Worm (Caenorhabditis elegans): ENCODE measurements around the gene Y57G11C.5.

The Y57G11C.5 gene

DNA sequence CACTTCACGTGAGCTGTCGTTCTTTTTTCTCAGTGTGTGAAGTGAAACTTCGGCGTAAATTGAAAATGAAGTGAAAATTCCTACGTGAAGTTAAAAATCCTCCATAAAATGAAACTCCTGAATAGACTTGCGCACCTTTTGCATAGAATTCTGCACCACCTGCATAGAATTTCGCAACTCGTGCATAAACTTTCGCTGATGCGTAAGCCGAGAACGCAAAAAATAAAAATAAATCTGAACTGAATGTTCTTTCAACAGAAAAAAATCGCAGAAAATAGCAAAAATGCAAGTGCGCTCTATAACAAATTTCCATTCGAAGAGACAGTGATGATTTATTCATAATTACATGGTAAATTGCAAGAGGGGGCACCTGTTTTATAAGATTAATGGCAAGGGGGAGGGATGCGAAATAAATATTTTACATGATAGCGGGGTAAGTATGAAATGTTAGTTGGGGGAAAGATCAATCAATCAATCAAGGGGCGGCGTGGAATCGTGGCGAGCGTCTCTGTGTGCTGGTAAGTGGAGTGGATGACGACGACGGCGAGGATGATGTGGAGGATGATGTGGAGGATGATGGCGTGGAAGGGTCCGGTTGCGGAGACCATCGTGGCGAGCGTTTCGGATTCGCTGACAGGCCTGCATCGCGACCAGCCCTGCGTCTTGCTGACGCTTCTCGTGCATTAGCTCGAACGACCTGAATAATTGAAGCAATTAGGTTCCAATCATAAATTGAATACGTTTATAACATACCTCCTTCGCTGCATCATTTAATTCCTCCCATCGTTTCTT lies 8.2 kb upstream of the Y57G11C.5 start, which contains the start of gene Y57G11C.36:
Gene Y57G11C.36, minus strand, starts transcription at position 502 of the 792 bp plus-strand sequence.
- no peak for TF ChIP-seq sem-2 (GFP tag; optimal IDR thresholded peaks at IDR 0.05)
- no peak for TF ChIP-seq mep-1 (tag; optimal IDR thresholded peaks at IDR 0.05)
- TF ChIP-seq sptf-1 (tag; optimal IDR thresholded peaks at IDR 0.05), result no peak
- TF ChIP-seq bed-3 (GFP tag; optimal IDR thresholded peaks at IDR 0.05), result no peak
- no peak for TF ChIP-seq nhr-2 (tag; optimal IDR thresholded peaks at IDR 0.05)
- no peak for TF ChIP-seq flh-1 (GFP tag; optimal IDR thresholded peaks at IDR 0.05)
- no peak for TF ChIP-seq elt-3 (tag; optimal IDR thresholded peaks at IDR 0.05)
- TF ChIP-seq mab-5 (tag; optimal IDR thresholded peaks at IDR 0.05), result no peak
- TF ChIP-seq unc-39 (tag; optimal IDR thresholded peaks at IDR 0.05), result no peak

DNA sequence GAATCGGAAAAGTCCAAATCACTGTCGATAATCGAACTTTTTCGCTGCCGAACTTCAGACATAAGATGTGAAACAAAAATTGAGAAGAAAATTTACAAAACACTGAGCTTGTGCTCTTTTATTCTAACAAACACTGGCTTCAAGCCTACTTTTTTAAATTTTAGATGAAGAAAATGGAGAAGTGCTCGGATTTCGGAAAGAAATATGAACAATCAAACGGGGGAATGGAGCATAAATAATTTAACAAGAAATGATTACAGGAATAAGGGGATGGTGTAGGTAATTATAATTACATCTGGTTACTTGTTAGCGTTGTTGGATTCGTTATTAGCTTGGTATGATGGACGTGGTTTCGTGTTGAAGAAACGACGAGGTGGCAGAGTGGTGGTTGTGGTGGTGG lies 6.1 kb upstream of the Y57G11C.5 start, which contains the start of gene degl-1:
Gene degl-1, minus strand, starts transcription at position 101 of the 400 bp plus-strand sequence.
- TF ChIP-seq drap-1 (GFP tag; optimal IDR thresholded peaks at IDR 0.05) (no peak), mep-1 (tag; optimal IDR thresholded peaks at IDR 0.05) (no peak), bed-3 (GFP tag; optimal IDR thresholded peaks at IDR 0.05) (no peak), unc-39 (tag; optimal IDR thresholded peaks at IDR 0.05) (no peak), mls-2 (tag; optimal IDR thresholded peaks at IDR 0.05) (no peak), ceh-39 (tag; optimal IDR thresholded peaks at IDR 0.05) (no peak), lin-13 (tag; optimal IDR thresholded peaks at IDR 0.05) (no peak), nhr-76 (tag; optimal IDR thresholded peaks at IDR 0.05) (no peak), nhr-28 (tag; optimal IDR thresholded peaks at IDR 0.05) (no peak), elt-1 (tag; optimal IDR thresholded peaks at IDR 0.05; ENCODE audit: borderline replicate concordance, insufficient read depth) (no peak), ces-1 (GFP tag; optimal IDR thresholded peaks at IDR 0.05) (no peak), unc-62 (GFP tag; optimal IDR thresholded peaks at IDR 0.05) (no peak), sem-2 (GFP tag; optimal IDR thresholded peaks at IDR 0.05) (no peak), hlh-1 (tag; optimal IDR thresholded peaks at IDR 0.05) (no peak), sptf-1 (tag; optimal IDR thresholded peaks at IDR 0.05) (no peak), blmp-1 (tag; optimal IDR thresholded peaks at IDR 0.05) (no peak), mab-5 (tag; optimal IDR thresholded peaks at IDR 0.05) (no peak), tbx-8 (GFP tag; optimal IDR thresholded peaks at IDR 0.05) (no peak)

DNA sequence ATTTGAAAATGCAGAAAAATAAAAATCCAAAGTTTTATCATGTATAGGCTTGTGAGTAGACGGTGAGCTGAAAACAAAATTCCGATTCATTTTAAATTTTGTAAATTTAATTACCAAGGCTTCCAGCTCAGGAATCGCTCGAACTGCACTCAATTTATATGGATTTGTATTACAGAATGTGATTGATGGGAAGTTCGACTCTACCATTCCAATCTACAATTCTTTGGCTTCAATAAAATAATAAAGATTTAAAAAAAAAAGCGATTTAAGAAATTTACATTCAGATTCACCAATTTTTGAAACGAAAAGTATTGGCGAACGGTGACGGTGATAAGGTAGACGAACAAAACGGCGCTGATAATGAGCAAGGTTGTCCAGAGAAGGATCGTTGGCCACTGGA lies 5.4 kb upstream of the Y57G11C.5 start:
- TF ChIP-seq cnd-1 (tag; optimal IDR thresholded peaks at IDR 0.05) (no peak), M03D4.4 (tag; optimal IDR thresholded peaks at IDR 0.05) (no peak), mab-5 (tag; optimal IDR thresholded peaks at IDR 0.05) (no peak), flh-1 (GFP tag; optimal IDR thresholded peaks at IDR 0.05) (no peak), ztf-11 (tag; optimal IDR thresholded peaks at IDR 0.05) (no peak), drap-1 (GFP tag; optimal IDR thresholded peaks at IDR 0.05) (no peak), ceh-83 (GFP tag; optimal IDR thresholded peaks at IDR 0.05) (no peak), nhr-2 (tag; optimal IDR thresholded peaks at IDR 0.05) (no peak), zip-8 (tag; optimal IDR thresholded peaks at IDR 0.05) (no peak), mep-1 (tag; optimal IDR thresholded peaks at IDR 0.05) (no peak), unc-120 (tag; optimal IDR thresholded peaks at IDR 0.05; ENCODE audit: poor library complexity, severe bottlenecking) (no peak)

DNA sequence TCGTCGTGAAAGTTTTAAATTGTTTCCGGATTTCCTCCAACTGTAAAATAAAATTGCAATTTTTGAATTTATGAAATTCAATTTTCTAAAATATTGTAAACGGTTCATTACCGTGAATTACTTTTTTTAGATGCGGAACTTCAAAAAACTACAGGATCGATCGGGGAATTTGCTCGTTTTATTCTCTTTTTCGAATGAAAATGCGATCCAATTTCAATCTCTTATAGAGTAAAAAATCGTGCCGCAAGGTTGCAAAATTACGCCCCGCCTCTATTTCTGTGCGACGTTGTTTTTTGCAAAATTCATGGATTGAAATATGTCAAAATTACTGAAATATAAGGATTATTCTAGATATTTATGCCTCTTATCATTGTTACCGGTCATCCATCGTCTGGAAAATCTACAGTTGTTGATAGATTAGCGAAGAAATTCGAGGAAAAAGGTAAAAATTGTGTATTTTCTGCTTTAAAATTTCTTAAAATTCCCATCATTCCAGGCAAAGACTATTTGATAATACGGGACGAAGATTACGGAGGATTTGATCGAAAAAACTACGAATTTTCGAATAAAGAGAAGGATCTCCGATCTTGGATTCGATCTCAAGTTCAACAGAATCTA lies 4.1 kb upstream of the Y57G11C.5 start, which contains the start of gene Y57G11C.43:
Gene Y57G11C.43, plus strand, starts transcription at position 224 of the 618 bp plus-strand sequence.
- TF ChIP-seq zip-8 (tag; optimal IDR thresholded peaks at IDR 0.05) (no peak), elt-3 (tag; optimal IDR thresholded peaks at IDR 0.05) (no peak), cnd-1 (tag; optimal IDR thresholded peaks at IDR 0.05) (no peak), sptf-1 (tag; optimal IDR thresholded peaks at IDR 0.05) (no peak), ham-2 (GFP tag; optimal IDR thresholded peaks at IDR 0.05) (no peak), tbx-8 (GFP tag; optimal IDR thresholded peaks at IDR 0.05) (no peak), nhr-76 (tag; optimal IDR thresholded peaks at IDR 0.05) (no peak), ceh-43 (GFP tag; optimal IDR thresholded peaks at IDR 0.05) (no peak), M03D4.4 (tag; optimal IDR thresholded peaks at IDR 0.05) (no peak), drap-1 (GFP tag; optimal IDR thresholded peaks at IDR 0.05) (no peak), bed-3 (GFP tag; optimal IDR thresholded peaks at IDR 0.05) (no peak), ceh-39 (tag; optimal IDR thresholded peaks at IDR 0.05) (no peak), ztf-11 (tag; optimal IDR thresholded peaks at IDR 0.05) (no peak)
